Worm (Caenorhabditis elegans): ENCODE data around the gene tag-120.
A peak's percentile ranks its signal among the peaks of the same experiment; 100 is the strongest.

The tag-120 gene

DNA sequence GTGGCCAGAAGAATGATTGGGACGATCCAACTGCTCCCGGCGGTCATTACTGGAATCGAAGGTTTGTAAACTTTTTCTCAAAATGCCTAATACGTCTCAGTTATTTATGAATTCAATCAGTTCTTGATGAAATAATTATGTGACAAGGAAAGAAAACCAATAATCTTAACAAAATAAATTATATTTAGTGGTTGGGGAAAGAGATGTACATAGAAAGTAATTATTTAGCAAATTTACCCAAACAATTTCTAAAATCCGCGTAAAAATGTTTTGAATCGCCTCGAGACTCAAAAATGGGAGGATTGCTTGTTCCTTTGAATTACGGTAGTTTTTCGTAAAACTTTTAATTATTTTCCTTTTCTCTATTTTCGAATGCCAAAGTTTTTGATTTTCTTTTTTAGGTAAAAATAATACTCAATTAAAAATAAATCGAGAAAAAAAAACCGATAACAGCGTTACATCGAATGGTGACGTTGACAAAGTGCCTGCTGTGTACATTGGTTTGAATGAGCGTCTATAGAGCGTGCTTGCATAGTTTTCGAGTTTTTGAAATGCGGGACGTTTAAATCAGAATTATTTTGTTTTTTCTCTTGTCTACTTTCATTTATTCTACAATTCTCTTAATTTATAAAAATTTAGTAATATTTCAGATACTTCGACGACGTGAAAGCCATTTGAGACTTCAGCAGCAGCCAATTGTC lies 20.0 kb upstream of the tag-120 start, which contains the start of the genes aagr-3 and drap-1:
TSS of gene aagr-3 (minus strand) at position 51 of the 701 bp plus-strand sequence.
TSS of gene drap-1 (plus strand) at position 645 of the 701 bp plus-strand sequence.
- TF ChIP-seq zip-8 (tag; optimal IDR thresholded peaks at IDR 0.05) = no peak
- no peak for TF ChIP-seq tbx-8 (GFP tag; optimal IDR thresholded peaks at IDR 0.05)
- TF ChIP-seq lin-13 (tag; optimal IDR thresholded peaks at IDR 0.05) = no peak
- TF ChIP-seq ztf-11 (tag; optimal IDR thresholded peaks at IDR 0.05) = no peak
- TF ChIP-seq ham-2 (GFP tag; optimal IDR thresholded peaks at IDR 0.05) = no peak
- TF ChIP-seq cnd-1 (tag; optimal IDR thresholded peaks at IDR 0.05) = no peak
- no peak for TF ChIP-seq unc-39 (tag; optimal IDR thresholded peaks at IDR 0.05)
- TF ChIP-seq pha-4 (tag; optimal IDR thresholded peaks at IDR 0.05) = peak; percentile 73
- no peak for TF ChIP-seq snpc-4 (tag; optimal IDR thresholded peaks at IDR 0.05)
- no peak for TF ChIP-seq sem-2 (GFP tag; optimal IDR thresholded peaks at IDR 0.05)
- TF ChIP-seq hlh-1 (tag; optimal IDR thresholded peaks at IDR 0.05) = peak; percentile 16
- TF ChIP-seq nhr-12 (tag; optimal IDR thresholded peaks at IDR 0.05) = no peak
- peak; percentile 58 for TF ChIP-seq ces-1 (GFP tag; optimal IDR thresholded peaks at IDR 0.05)
- no peak for TF ChIP-seq unc-120 (tag; optimal IDR thresholded peaks at IDR 0.05; ENCODE audit: poor library complexity, severe bottlenecking)
- no peak for TF ChIP-seq unc-62 (GFP tag; optimal IDR thresholded peaks at IDR 0.05)
- TF ChIP-seq bed-3 (GFP tag; optimal IDR thresholded peaks at IDR 0.05) = no peak
- TF ChIP-seq ceh-43 (GFP tag; optimal IDR thresholded peaks at IDR 0.05) = no peak
- no peak for TF ChIP-seq nhr-237 (tag; optimal IDR thresholded peaks at IDR 0.05)
- TF ChIP-seq ceh-39 (tag; optimal IDR thresholded peaks at IDR 0.05) = peak; percentile 91
- no peak for TF ChIP-seq mab-5 (tag; optimal IDR thresholded peaks at IDR 0.05)
- TF ChIP-seq ceh-83 (GFP tag; optimal IDR thresholded peaks at IDR 0.05) = no peak
- no peak for TF ChIP-seq elt-3 (tag; optimal IDR thresholded peaks at IDR 0.05)
- no peak for TF ChIP-seq sptf-1 (tag; optimal IDR thresholded peaks at IDR 0.05)
- TF ChIP-seq mep-1 (tag; optimal IDR thresholded peaks at IDR 0.05) = peak; percentile 76
- TF ChIP-seq nhr-28 (tag; optimal IDR thresholded peaks at IDR 0.05) = no peak
- no peak for TF ChIP-seq nhr-76 (tag; optimal IDR thresholded peaks at IDR 0.05)
- TF ChIP-seq flh-1 (GFP tag; optimal IDR thresholded peaks at IDR 0.05) = no peak
- no peak for TF ChIP-seq mls-2 (tag; optimal IDR thresholded peaks at IDR 0.05)
- no peak for TF ChIP-seq blmp-1 (tag; optimal IDR thresholded peaks at IDR 0.05)
- no peak for TF ChIP-seq drap-1 (GFP tag; optimal IDR thresholded peaks at IDR 0.05)
- no peak for TF ChIP-seq lin-32 (GFP tag; optimal IDR thresholded peaks at IDR 0.05)
- no peak for TF ChIP-seq nhr-2 (tag; optimal IDR thresholded peaks at IDR 0.05)
- no peak for TF ChIP-seq elt-1 (tag; optimal IDR thresholded peaks at IDR 0.05; ENCODE audit: borderline replicate concordance, insufficient read depth)
- TF ChIP-seq lsy-2 (tag; optimal IDR thresholded peaks at IDR 0.05) = peak; percentile 45
- TF ChIP-seq M03D4.4 (tag; optimal IDR thresholded peaks at IDR 0.05) = no peak

DNA sequence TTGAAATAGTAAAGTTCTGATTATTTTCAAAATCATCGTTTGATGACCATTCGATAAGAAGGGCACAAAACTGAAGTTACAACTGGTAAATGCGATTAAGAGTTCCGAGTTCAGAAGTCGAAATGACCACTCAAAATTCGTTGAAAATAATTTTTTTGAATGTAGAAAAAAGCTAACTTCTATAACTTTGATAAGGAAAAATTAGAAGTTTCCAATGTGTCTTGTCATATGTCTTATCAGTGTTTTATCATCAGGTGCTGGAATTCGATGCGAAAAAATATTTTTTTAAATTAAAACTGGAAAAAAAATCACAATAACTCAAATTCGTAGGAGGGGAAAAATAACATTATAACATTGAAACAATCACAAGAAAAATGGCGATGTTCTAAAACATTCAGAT lies 16.1 kb upstream of the tag-120 start:
- TF ChIP-seq ces-1 (GFP tag; optimal IDR thresholded peaks at IDR 0.05) = no peak
- no peak for TF ChIP-seq elt-1 (tag; optimal IDR thresholded peaks at IDR 0.05; ENCODE audit: borderline replicate concordance, insufficient read depth)
- no peak for TF ChIP-seq elt-3 (tag; optimal IDR thresholded peaks at IDR 0.05)
- no peak for TF ChIP-seq lin-32 (GFP tag; optimal IDR thresholded peaks at IDR 0.05)
- no peak for TF ChIP-seq cnd-1 (tag; optimal IDR thresholded peaks at IDR 0.05)
- TF ChIP-seq lin-13 (tag; optimal IDR thresholded peaks at IDR 0.05) = no peak
- TF ChIP-seq bed-3 (GFP tag; optimal IDR thresholded peaks at IDR 0.05) = no peak
- TF ChIP-seq nhr-12 (tag; optimal IDR thresholded peaks at IDR 0.05) = no peak
- no peak for TF ChIP-seq ceh-83 (GFP tag; optimal IDR thresholded peaks at IDR 0.05)
- no peak for TF ChIP-seq mep-1 (tag; optimal IDR thresholded peaks at IDR 0.05)
- no peak for TF ChIP-seq zip-8 (tag; optimal IDR thresholded peaks at IDR 0.05)
- TF ChIP-seq ztf-11 (tag; optimal IDR thresholded peaks at IDR 0.05) = no peak
- TF ChIP-seq nhr-2 (tag; optimal IDR thresholded peaks at IDR 0.05) = no peak
- no peak for TF ChIP-seq sem-2 (GFP tag; optimal IDR thresholded peaks at IDR 0.05)
- no peak for TF ChIP-seq drap-1 (GFP tag; optimal IDR thresholded peaks at IDR 0.05)
- TF ChIP-seq mab-5 (tag; optimal IDR thresholded peaks at IDR 0.05) = no peak
- no peak for TF ChIP-seq blmp-1 (tag; optimal IDR thresholded peaks at IDR 0.05)
- no peak for TF ChIP-seq ham-2 (GFP tag; optimal IDR thresholded peaks at IDR 0.05)
- TF ChIP-seq unc-120 (tag; optimal IDR thresholded peaks at IDR 0.05; ENCODE audit: poor library complexity, severe bottlenecking) = no peak
